Fruit fly (Drosophila melanogaster) whole organism, embryonic: ENCODE data around the gene IFT54.

ENCODE experiments used
- Atf6 ChIP-seq: fragments of 200-800 bp; sonication (Bioruptor generic); IDR thresholded peaks from 2 replicates; pipeline ENCODE4 v1.3.6; 2022; ENCODE audit warnings: missing biosample characterization, missing genetic modification characterization
- Blimp-1 ChIP-seq: fragments of 200-800 bp; sonication (Bioruptor generic); optimal IDR thresholded peaks from 3 replicates; lab custom pipeline; 2018; ENCODE audit warnings: missing biosample characterization, missing genetic modification characterization, mild to moderate bottlenecking, moderate library complexity, missing genetic modification reagents
- CG10431 ChIP-seq: fragments of 200-800 bp; sonication (Bioruptor generic); optimal IDR thresholded peaks from 3 replicates; lab custom pipeline; 2018; ENCODE audit warnings: missing biosample characterization, mild to moderate bottlenecking, missing genetic modification characterization
- CG11560 ChIP-seq: fragments of 200-800 bp; sonication (Bioruptor generic); IDR thresholded peaks from 3 replicates; pipeline ENCODE4 v1.3.6; 2022; ENCODE audit warnings: missing biosample characterization, missing genetic modification characterization
- CG12104 ChIP-seq: fragments of 200-800 bp; sonication (Bioruptor generic); optimal IDR thresholded peaks from 3 replicates; lab custom pipeline; 2016; ENCODE audit warnings: missing biosample characterization, missing genetic modification characterization
- CG12391 ChIP-seq: fragments of 200-800 bp; sonication (Bioruptor generic); optimal IDR thresholded peaks from 3 replicates; lab custom pipeline; 2018; ENCODE audit warnings: missing biosample characterization, mild to moderate bottlenecking, missing genetic modification characterization, moderate library complexity
- CG13287 ChIP-seq: fragments of 200-800 bp; sonication (Bioruptor generic); IDR thresholded peaks from 2 replicates; pipeline ENCODE4 v1.3.6; 2022; ENCODE audit warnings: missing biosample characterization, missing genetic modification characterization; ENCODE audit not compliant: partially characterized antibody
- CG1602 ChIP-seq: fragments of 200-800 bp; sonication (Bioruptor generic); optimal IDR thresholded peaks from 3 replicates; lab custom pipeline; 2016; ENCODE audit warnings: missing biosample characterization, missing genetic modification characterization
- CG1603 ChIP-seq: fragments of 200-800 bp; sonication (Bioruptor generic); optimal IDR thresholded peaks from 2 replicates; lab custom pipeline; 2019; ENCODE audit warnings: missing biosample characterization, mild to moderate bottlenecking, missing genetic modification characterization, moderate library complexity
- CG17829 ChIP-seq: fragments of 200-800 bp; optimal IDR thresholded peaks from 2 replicates; lab custom pipeline; 2019; ENCODE audit warnings: missing biosample characterization, mild to moderate bottlenecking, missing genetic modification characterization, moderate library complexity
- CG17912 ChIP-seq: fragments of 200-800 bp; sonication (Bioruptor generic); optimal IDR thresholded peaks from 2 replicates; lab custom pipeline; 2018; ENCODE audit warnings: missing biosample characterization, mild to moderate bottlenecking, missing genetic modification characterization
- CG2712 ChIP-seq: fragments of 200-800 bp; optimal IDR thresholded peaks from 3 replicates; lab custom pipeline; 2019; ENCODE audit warnings: missing biosample characterization, mild to moderate bottlenecking, missing genetic modification characterization, moderate library complexity
- CG3407 ChIP-seq: fragments of 200-800 bp; sonication (Bioruptor generic); optimal IDR thresholded peaks from 2 replicates; lab custom pipeline; 2018; ENCODE audit warnings: missing biosample characterization, mild to moderate bottlenecking, missing genetic modification characterization
- CG34224 ChIP-seq: fragments of 200-800 bp; sonication (Bioruptor generic); IDR thresholded peaks from 3 replicates; pipeline ENCODE4 v1.3.6; 2022; ENCODE audit warnings: missing biosample characterization, missing genetic modification characterization; ENCODE audit not compliant: partially characterized antibody
- CG42726 ChIP-seq: fragments of 200-800 bp; sonication (Bioruptor generic); IDR thresholded peaks from 2 replicates; pipeline ENCODE4 v1.3.6; 2022; ENCODE audit warnings: missing biosample characterization, missing genetic modification characterization; ENCODE audit not compliant: partially characterized antibody
- CG8089 ChIP-seq: fragments of 200-800 bp; sonication (Bioruptor generic); optimal IDR thresholded peaks from 3 replicates; lab custom pipeline; 2016; ENCODE audit warnings: missing biosample characterization, missing genetic modification characterization
- CG8281 ChIP-seq: fragments of 200-800 bp; sonication (Bioruptor generic); optimal IDR thresholded peaks from 2 replicates; lab custom pipeline; 2018; ENCODE audit warnings: missing biosample characterization, mild to moderate bottlenecking, missing genetic modification characterization, moderate library complexity
- CG8765 ChIP-seq: fragments of 200-800 bp; sonication (Bioruptor generic); IDR thresholded peaks from 2 replicates; pipeline ENCODE4 v1.3.6; 2022; ENCODE audit warnings: missing biosample characterization, missing genetic modification characterization
- CG9609 ChIP-seq: fragments of 200-800 bp; sonication (Bioruptor generic); optimal IDR thresholded peaks from 3 replicates; lab custom pipeline; 2016; ENCODE audit warnings: missing biosample characterization, missing genetic modification characterization
- CG9876 ChIP-seq: fragments of 200-800 bp; sonication (Bioruptor generic); optimal IDR thresholded peaks from 2 replicates; lab custom pipeline; 2016; ENCODE audit warnings: missing biosample characterization, missing genetic modification characterization
- Drgx ChIP-seq: fragments of 200-800 bp; sonication (Bioruptor generic); IDR thresholded peaks from 2 replicates; pipeline ENCODE4 v1.3.6; 2022; ENCODE audit warnings: missing biosample characterization, missing genetic modification characterization
- E2f2 ChIP-seq: fragments of 200-800 bp; sonication (Bioruptor generic); IDR thresholded peaks from 2 replicates; pipeline ENCODE4 v1.3.6; 2022; ENCODE audit warnings: missing biosample characterization, missing genetic modification characterization
- Elba2 ChIP-seq: fragments of 200-800 bp; sonication (Bioruptor generic); optimal IDR thresholded peaks from 3 replicates; lab custom pipeline; 2016; ENCODE audit warnings: missing biosample characterization, missing genetic modification characterization
- Fer3 ChIP-seq: fragments of 200-800 bp; sonication (Bioruptor generic); optimal IDR thresholded peaks from 2 replicates; lab custom pipeline; 2018; ENCODE audit warnings: missing biosample characterization, mild to moderate bottlenecking, missing genetic modification characterization, moderate library complexity
- HmgZ ChIP-seq: fragments of 200-800 bp; sonication (Bioruptor generic); optimal IDR thresholded peaks from 2 replicates; lab custom pipeline; 2018; ENCODE audit warnings: missing biosample characterization, mild to moderate bottlenecking, missing genetic modification characterization
- Hmr ChIP-seq: fragments of 200-800 bp; sonication (Bioruptor generic); optimal IDR thresholded peaks from 3 replicates; lab custom pipeline; 2017; ENCODE audit warnings: mild to moderate bottlenecking, missing biosample characterization, missing genetic modification reagents, missing genetic modification characterization
- Mad ChIP-seq: fragments of 200-800 bp; sonication (Bioruptor generic); optimal IDR thresholded peaks from 2 replicates; lab custom pipeline; 2016; ENCODE audit warnings: missing biosample characterization, missing genetic modification characterization
- Myb ChIP-seq: fragments of 200-800 bp; sonication (Bioruptor generic); optimal IDR thresholded peaks from 2 replicates; lab custom pipeline; 2016; ENCODE audit warnings: missing biosample characterization, missing genetic modification characterization
- NC2α ChIP-seq: fragments of 200-800 bp; sonication (Bioruptor generic); optimal IDR thresholded peaks from 2 replicates; lab custom pipeline; 2016; ENCODE audit warnings: missing biosample characterization, missing genetic modification characterization
- Neu2 ChIP-seq: fragments of 200-800 bp; sonication (Bioruptor generic); optimal IDR thresholded peaks from 3 replicates; lab custom pipeline; 2016; ENCODE audit warnings: missing biosample characterization, missing genetic modification characterization, borderline replicate concordance
- Oaz ChIP-seq: fragments of 200-800 bp; sonication (Bioruptor generic); IDR thresholded peaks from 2 replicates; pipeline ENCODE4 v1.3.6; 2022; ENCODE audit warnings: missing biosample characterization, missing genetic modification characterization
- PHDP ChIP-seq: fragments of 200-800 bp; sonication (Bioruptor generic); optimal IDR thresholded peaks from 3 replicates; lab custom pipeline; 2018; ENCODE audit warnings: missing biosample characterization, mild to moderate bottlenecking, missing genetic modification characterization, moderate library complexity
- Rx ChIP-seq: fragments of 200-800 bp; sonication (Bioruptor generic); IDR thresholded peaks from 2 replicates; pipeline ENCODE4 v1.3.6; 2022; ENCODE audit warnings: missing biosample characterization, missing genetic modification characterization
- Side ChIP-seq: fragments of 200-800 bp; sonication (Bioruptor generic); optimal IDR thresholded peaks from 2 replicates; lab custom pipeline; 2016; ENCODE audit warnings: missing biosample characterization, missing genetic modification characterization
- Ssrp ChIP-seq: fragments of 200-800 bp; sonication (Bioruptor generic); optimal IDR thresholded peaks from 2 replicates; lab custom pipeline; 2018; ENCODE audit warnings: missing biosample characterization, mild to moderate bottlenecking, missing genetic modification characterization, moderate library complexity
- TFAM ChIP-seq: fragments of 200-800 bp; sonication (Bioruptor generic); optimal IDR thresholded peaks from 2 replicates; lab custom pipeline; 2017; ENCODE audit warnings: missing biosample characterization, missing genetic modification characterization, inconsistent platforms
- bcd ChIP-seq: fragments of 200-800 bp; sonication (Bioruptor generic); optimal IDR thresholded peaks from 2 replicates; lab custom pipeline; 2017; ENCODE audit warnings: missing biosample characterization, mild to moderate bottlenecking, missing genetic modification characterization
- bowl ChIP-seq: fragments of 200-800 bp; sonication (Bioruptor generic); IDR thresholded peaks from 2 replicates; pipeline ENCODE4 v1.3.6; 2022; ENCODE audit warnings: missing biosample characterization, missing genetic modification characterization
- btn ChIP-seq: fragments of 200-800 bp; sonication (Bioruptor generic); optimal IDR thresholded peaks from 2 replicates; lab custom pipeline; 2016; ENCODE audit warnings: missing biosample characterization, missing genetic modification characterization
- fd3F ChIP-seq: fragments of 200-800 bp; sonication (Bioruptor generic); optimal IDR thresholded peaks from 2 replicates; lab custom pipeline; 2018; ENCODE audit warnings: missing biosample characterization, mild to moderate bottlenecking, missing genetic modification characterization, moderate library complexity
- hkb ChIP-seq, 2 experiments: fragments of 200-800 bp in 1 of 2; fragments of >200 bp in 1 of 2; sonication (Bioruptor generic) in 1 of 2; IDR thresholded peaks in 1 of 2; optimal IDR thresholded peaks in 1 of 2; 2 replicates each; pipeline versions ENCODE4 v1.3.6 to Lab custom; 2017 to 2022; ENCODE audit warnings: missing biosample characterization in 1 of 2, missing genetic modification characterization in 1 of 2
- lilli ChIP-seq: fragments of 200-800 bp; sonication (Bioruptor generic); optimal IDR thresholded peaks from 3 replicates; lab custom pipeline; 2016; ENCODE audit warnings: missing biosample characterization, missing genetic modification characterization
- mld ChIP-seq: fragments of 200-800 bp; sonication (Bioruptor generic); IDR thresholded peaks from 3 replicates; pipeline ENCODE4 v1.3.6; 2022; ENCODE audit warnings: missing biosample characterization, missing genetic modification characterization; ENCODE audit not compliant: partially characterized antibody
- nau ChIP-seq: fragments of 200-800 bp; sonication (Bioruptor generic); optimal IDR thresholded peaks from 3 replicates; lab custom pipeline; 2017; ENCODE audit warnings: missing biosample characterization, mild to moderate bottlenecking, missing genetic modification characterization, missing genetic modification reagents
- odd ChIP-seq: fragments of 200-800 bp; sonication (Bioruptor generic); optimal IDR thresholded peaks from 2 replicates; lab custom pipeline; 2017; ENCODE audit warnings: missing biosample characterization, mild to moderate bottlenecking, missing genetic modification characterization
- otp ChIP-seq: fragments of 200-800 bp; sonication (Bioruptor generic); IDR thresholded peaks from 3 replicates; pipeline ENCODE4, ENCODE4 v1.3.6; 2022; ENCODE audit warnings: missing biosample characterization, missing genetic modification characterization
- pfk ChIP-seq: fragments of 200-800 bp; sonication (Bioruptor generic); optimal IDR thresholded peaks from 2 replicates; lab custom pipeline; 2018; ENCODE audit warnings: missing biosample characterization, mild to moderate bottlenecking, missing genetic modification characterization, moderate library complexity
- sisA ChIP-seq: fragments of 200-800 bp; sonication (Bioruptor generic); IDR thresholded peaks from 2 replicates; pipeline ENCODE4 v1.3.6; 2022; ENCODE audit warnings: missing biosample characterization, missing genetic modification characterization
- slbo ChIP-seq: fragments of 200-800 bp; sonication (Bioruptor generic); IDR thresholded peaks from 2 replicates; pipeline ENCODE4 v1.3.6; 2022; ENCODE audit warnings: missing biosample characterization, missing genetic modification characterization
- zfh2 ChIP-seq: fragments of 200-800 bp; sonication (Bioruptor generic); optimal IDR thresholded peaks from 2 replicates; lab custom pipeline; 2016; ENCODE audit warnings: missing biosample characterization, missing genetic modification characterization

IFT54 gene

DNA sequence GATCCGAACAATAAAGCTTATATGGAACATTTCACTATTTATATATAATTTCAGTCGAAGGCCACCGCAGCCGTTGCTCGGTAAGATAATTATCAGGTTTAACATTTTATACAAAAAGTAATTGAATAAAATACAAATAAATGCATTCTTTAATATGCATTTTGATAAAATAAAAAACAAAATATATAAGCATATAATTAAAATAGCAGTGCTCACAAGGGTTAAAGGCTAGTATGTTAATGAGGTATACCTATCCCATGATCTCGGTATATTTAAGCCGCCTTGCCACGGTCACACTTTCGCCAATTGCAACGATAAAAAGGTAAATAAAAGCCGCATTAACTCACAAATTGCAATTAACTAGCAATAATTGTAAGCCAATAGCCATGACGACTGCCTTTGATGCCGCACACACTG lies 6.6 kb downstream of the IFT54 start, which contains the start of gene Polr2I (continued):
- TF ChIP-seq hkb (optimal IDR thresholded peaks at IDR 0.05; lab: Kevin White, UChicago), result no peak
- no peak for TF ChIP-seq hkb (GFP tag; IDR thresholded peaks at IDR 0.05; lab: Robert Waterston, UW)
- peak; percentile 50 for TF ChIP-seq bcd (GFP tag; lab: Kevin White, UChicago)
- TF ChIP-seq E2f2 (GFP tag; lab: Robert Waterston, UW), result no peak
- TF ChIP-seq CG17912, result no peak
- peak; percentile 37 for TF ChIP-seq CG17829 (tag; lab: Kevin White, UChicago)
- no peak for TF ChIP-seq Drgx (GFP tag; lab: Robert Waterston, UW)
- no peak for TF ChIP-seq Elba2 (GFP tag; lab: Kevin White, UChicago)
- TF ChIP-seq CG1602 (GFP tag; lab: Kevin White, UChicago), result peak; percentile 32
- no peak for TF ChIP-seq bowl (GFP tag; lab: Robert Waterston, UW)
- no peak for TF ChIP-seq Rx (GFP tag; lab: Robert Waterston, UW)
- peak; percentile 10 for TF ChIP-seq Fer3 (tag; lab: Kevin White, UChicago)
- TF ChIP-seq Mad (GFP tag; lab: Kevin White, UChicago), result peak; percentile 12
- TF ChIP-seq HmgZ (tag; lab: Kevin White, UChicago), result no peak
- TF ChIP-seq CG8281, result no peak
- 0 out of 2 replicates have a peak, but pooled peaks have one; percentile 25 for TF ChIP-seq CG42726 (GFP tag; lab: Robert Waterston, UW)
- TF ChIP-seq CG34224, result no peak
- no peak for TF ChIP-seq CG11560 (tag; lab: Robert Waterston, UW)
- TF ChIP-seq CG9609 (GFP tag; lab: Kevin White, UChicago), result no peak
- no peak for TF ChIP-seq CG9876
- no peak for TF ChIP-seq CG3407
- TF ChIP-seq pfk (GFP tag; lab: Kevin White, UChicago), result no peak
- no peak for TF ChIP-seq btn (GFP tag; lab: Kevin White, UChicago)
- no peak for TF ChIP-seq odd (GFP tag; lab: Kevin White, UChicago)
- peak; percentile 15 for TF ChIP-seq lilli (GFP tag; lab: Kevin White, UChicago)
- TF ChIP-seq Atf6 (GFP tag; lab: Robert Waterston, UW), result peak; percentile 28; the same call in 1 of the 2 replicates
- TF ChIP-seq Side (GFP tag; lab: Kevin White, UChicago), result no peak
- TF ChIP-seq CG8765 (GFP tag; lab: Robert Waterston, UW), result no peak
- no peak for TF ChIP-seq CG8089 (GFP tag; lab: Kevin White, UChicago)
- TF ChIP-seq CG12104 (GFP tag; lab: Kevin White, UChicago), result peak; percentile 12
- TF ChIP-seq Oaz (GFP tag; lab: Robert Waterston, UW), result no peak
- peak; percentile 11 for TF ChIP-seq fd3F (GFP tag; lab: Kevin White, UChicago)
- peak; percentile 60 for TF ChIP-seq CG12391 (tag; lab: Kevin White, UChicago)
- TF ChIP-seq zfh2 (GFP tag; lab: Kevin White, UChicago), result no peak
- TF ChIP-seq sisA (GFP tag; lab: Robert Waterston, UW), result 0 out of 2 replicates have a peak, but pooled peaks have one; percentile 10
- TF ChIP-seq Ssrp (tag; lab: Kevin White, UChicago), result peak; percentile 24
- no peak for TF ChIP-seq CG13287 (GFP tag; lab: Robert Waterston, UW)
- TF ChIP-seq CG10431, result peak; percentile 21
- TF ChIP-seq nau (GFP tag; lab: Kevin White, UChicago), result no peak
- no peak for TF ChIP-seq Neu2 (GFP tag; lab: Kevin White, UChicago)
- no peak for TF ChIP-seq otp (GFP tag; lab: Robert Waterston, UW)
- no peak for TF ChIP-seq mld (GFP tag; lab: Robert Waterston, UW)
- no peak for TF ChIP-seq NC2α (GFP tag; lab: Kevin White, UChicago)
- peak; percentile 35 for TF ChIP-seq Hmr (GFP tag; lab: Kevin White, UChicago)
- TF ChIP-seq slbo, result peak; percentile 57; the same call in 1 of the 2 replicates
- no peak for TF ChIP-seq Myb (GFP tag; lab: Kevin White, UChicago)
- TF ChIP-seq PHDP, result peak; percentile 21
- no peak for TF ChIP-seq Blimp-1 (GFP tag; lab: Kevin White, UChicago)
- TF ChIP-seq TFAM (GFP tag; lab: Kevin White, UChicago), result no peak
- TF ChIP-seq CG1603 (tag; lab: Kevin White, UChicago), result no peak
- peak; percentile 54 for TF ChIP-seq CG2712 (tag; lab: Kevin White, UChicago)
